Worm (Caenorhabditis elegans) whole organism, midembryonic: Measurements from ENCODE around the gene Y32F6B.9.

Source experiments
- T22C8.4 ChIP-seq: fragments of 200-800 bp; sonication (Bioruptor generic); IDR thresholded peaks from 2 replicates; pipeline ENCODE4 v1.3.6; 2022; ENCODE audit warnings: missing genetic modification characterization, missing compliant biosample characterization
- cog-1 ChIP-seq: sonication (generic microtip); optimal IDR thresholded peaks from 2 replicates; lab custom pipeline; 2016; ENCODE audit warnings: missing genetic modification characterization, missing compliant biosample characterization
- flt-1 ChIP-seq: fragments of 200-800 bp; sonication (Bioruptor generic); IDR thresholded peaks from 2 replicates; pipeline ENCODE4 v1.3.6; 2022; ENCODE audit warnings: missing genetic modification characterization, missing compliant biosample characterization
- klf-2 ChIP-seq: fragments of 200-800 bp; sonication (Bioruptor generic); conservative IDR thresholded peaks from 2 replicates; pipeline ENCODE4 v1.3.6; 2022; ENCODE audit warnings: missing genetic modification reagents, missing genetic modification characterization, missing compliant biosample characterization
- med-1 ChIP-seq: sonication (generic microtip); optimal IDR thresholded peaks from 2 replicates; lab custom pipeline; 2017; ENCODE audit warnings: missing genetic modification characterization, mild to moderate bottlenecking, missing compliant biosample characterization, antibody characterized with exemption, missing genetic modification reagents; ENCODE audit not compliant: insufficient read depth
- ref-1 ChIP-seq: fragments of 200-800 bp; sonication (Bioruptor generic); conservative IDR thresholded peaks from 2 replicates; pipeline ENCODE4 v1.3.6; 2022; ENCODE audit warnings: missing genetic modification reagents, missing genetic modification characterization, missing compliant biosample characterization
- tab-1 ChIP-seq: fragments of 200-800 bp; sonication (Bioruptor generic); IDR thresholded peaks from 2 replicates; pipeline ENCODE4 v1.3.6; 2022; ENCODE audit warnings: missing genetic modification characterization, missing compliant biosample characterization
- ztf-23 ChIP-seq: fragments of 200-800 bp; sonication (Bioruptor generic); IDR thresholded peaks from 2 replicates; pipeline ENCODE4 v1.3.6; 2022; ENCODE audit warnings: missing genetic modification reagents, missing genetic modification characterization, missing compliant biosample characterization
- ztf-29 ChIP-seq: fragments of 200-800 bp; sonication (Bioruptor generic); IDR thresholded peaks from 2 replicates; pipeline ENCODE4 v1.3.6; 2022; ENCODE audit warnings: missing genetic modification reagents, missing genetic modification characterization, missing compliant biosample characterization

DNA sequence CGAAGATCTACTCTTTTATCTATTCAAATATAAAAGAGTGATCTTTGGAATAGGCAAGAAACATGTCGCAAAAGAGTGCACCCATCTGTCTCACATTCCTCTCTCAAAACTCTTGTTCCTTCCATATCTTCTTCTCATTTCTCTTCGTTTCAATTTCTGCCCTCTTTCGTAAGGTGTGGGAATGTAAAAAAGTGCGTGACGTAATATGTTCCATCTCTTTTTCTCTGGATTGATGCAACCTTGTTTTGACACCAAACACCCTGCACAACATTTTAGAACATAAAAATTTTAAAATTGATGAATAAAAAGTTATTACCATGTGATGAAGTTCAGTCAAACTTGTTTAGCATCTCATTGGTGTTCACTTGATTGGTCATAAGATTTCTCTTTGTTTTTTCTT, 11.4 kb upstream of the Y32F6B.9 start:
- TF ChIP-seq T22C8.4 (GFP tag; lab: Robert Waterston, UW) = no peak
- TF ChIP-seq tab-1 (GFP tag; lab: Robert Waterston, UW) = no peak
- TF ChIP-seq flt-1 = no peak
- TF ChIP-seq med-1 (GFP tag; lab: Kevin White, UChicago) = no peak
- TF ChIP-seq ztf-23 = no peak
- TF ChIP-seq ref-1 = no peak
- no peak for TF ChIP-seq klf-2 (GFP tag; lab: Robert Waterston, UW)
- no peak for TF ChIP-seq ztf-29
- TF ChIP-seq cog-1 (tag; lab: Kevin White, UChicago) = no peak
